Worm (Caenorhabditis elegans): Measurements from ENCODE around the gene mep-1.

- TF ChIP-seq ama-1 (optimal IDR thresholded peaks at IDR 0.05), result no peak
- no peak for TF ChIP-seq B0310.2 (tag; optimal IDR thresholded peaks at IDR 0.05)
- no peak for TF ChIP-seq aly-1 (tag; optimal IDR thresholded peaks at IDR 0.05)
- no peak for TF ChIP-seq scrt-1 (GFP tag; IDR thresholded peaks at IDR 0.05)
- TF ChIP-seq hmbx-1 (tag; optimal IDR thresholded peaks at IDR 0.05), result no peak
- TF ChIP-seq F13C5.2 (tag; optimal IDR thresholded peaks at IDR 0.05), result no peak
Measured at ce11 chrIV:11491422-11491821, 33.0 kb upstream of the mep-1 start.

Data from whole organism, early embryonic.